Worm (Caenorhabditis elegans) whole organism, L3 larva: Measurements from ENCODE around the gene lgc-47.

Experiments
- fkh-10 ChIP-seq: sonication (generic microtip); optimal IDR thresholded peaks from 2 replicates; lab custom pipeline; 2017; ENCODE audit warnings: missing biosample characterization, missing genetic modification reagents, missing genetic modification characterization
- nhr-77 ChIP-seq: fragments of 150-350 bp; optimal IDR thresholded peaks from 2 replicates; lab custom pipeline; 2014; ENCODE audit warnings: missing biosample characterization, missing genetic modification characterization
- unc-39 ChIP-seq: sonication (generic microtip); optimal IDR thresholded peaks from 4 replicates; lab custom pipeline; 2017; ENCODE audit warnings: missing biosample characterization, missing genetic modification characterization

DNA sequence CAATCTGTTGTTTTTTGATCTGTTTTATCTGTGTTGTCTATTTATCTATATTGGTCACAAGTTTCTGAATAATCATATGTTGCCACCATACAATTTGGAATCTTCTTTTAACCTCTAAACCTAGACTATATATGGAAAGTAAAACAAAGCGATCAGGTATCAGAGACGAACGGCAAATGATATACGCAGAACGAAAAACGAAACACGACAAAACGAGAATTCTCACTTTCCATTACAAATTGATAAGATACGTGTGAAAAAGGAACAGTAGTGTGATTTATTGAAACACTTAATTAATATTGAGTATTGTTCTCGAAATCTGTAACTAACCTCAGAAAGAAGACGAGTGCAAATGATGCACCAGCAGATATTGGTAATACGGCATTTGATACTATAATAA lies 43.6 kb downstream of the lgc-47 start:
- TF ChIP-seq fkh-10 (no peak), nhr-77 (tag; lab: Kevin White, UChicago) (no peak), unc-39 (no peak)
